Worm (Caenorhabditis elegans): Measurements from ENCODE around the gene dhrs-4.

- no peak for TF ChIP-seq ama-1 (optimal IDR thresholded peaks at IDR 0.05)
- no peak for TF ChIP-seq che-1 (tag; optimal IDR thresholded peaks at IDR 0.05)
Observed at ce11 chrV:12895772-12896171, 26.6 kb upstream of the dhrs-4 start, which contains the start of gene ttbk-7.

Measured in whole organism, late embryonic.